Fruit fly (Drosophila melanogaster) whole organism, embryonic: ENCODE data around the gene Chpf.

Source experiments
- Ada2b ChIP-seq: fragments of 200-800 bp; sonication (Bioruptor generic); IDR thresholded peaks from 2 replicates; pipeline ENCODE4 v1.3.6; 2022; ENCODE audit warnings: missing biosample characterization, missing genetic modification characterization
- Adf1 ChIP-seq: fragments of 200-800 bp; sonication (Bioruptor generic); IDR thresholded peaks from 2 replicates; pipeline ENCODE4 v1.3.6; 2022; ENCODE audit warnings: missing biosample characterization, missing genetic modification characterization
- Atf-2 ChIP-seq: fragments of 200-800 bp; sonication (Bioruptor generic); optimal IDR thresholded peaks from 2 replicates; lab custom pipeline; 2016; ENCODE audit warnings: missing biosample characterization, missing genetic modification characterization
- Atf3 ChIP-seq: fragments of 200-800 bp; sonication (Bioruptor generic); optimal IDR thresholded peaks from 3 replicates; lab custom pipeline; 2016; ENCODE audit warnings: missing biosample characterization, missing genetic modification characterization
- Awh ChIP-seq: fragments of 200-800 bp; sonication (Bioruptor generic); IDR thresholded peaks from 2 replicates; pipeline ENCODE4, ENCODE4 v1.3.6; 2022; ENCODE audit warnings: missing biosample characterization, missing genetic modification characterization
- Blimp-1 ChIP-seq: fragments of 200-800 bp; sonication (Bioruptor generic); optimal IDR thresholded peaks from 3 replicates; lab custom pipeline; 2018; ENCODE audit warnings: missing biosample characterization, missing genetic modification characterization, mild to moderate bottlenecking, moderate library complexity, missing genetic modification reagents
- CG10267 ChIP-seq: fragments of 200-800 bp; sonication (Bioruptor generic); optimal IDR thresholded peaks from 2 replicates; lab custom pipeline; 2018; ENCODE audit warnings: missing biosample characterization, mild to moderate bottlenecking, missing genetic modification characterization, moderate library complexity
- CG11560 ChIP-seq: fragments of 200-800 bp; sonication (Bioruptor generic); IDR thresholded peaks from 3 replicates; pipeline ENCODE4 v1.3.6; 2022; ENCODE audit warnings: missing biosample characterization, missing genetic modification characterization
- CG14014 ChIP-seq: fragments of 200-800 bp; sonication (Bioruptor generic); IDR thresholded peaks from 2 replicates; pipeline ENCODE4 v1.3.6; 2022; ENCODE audit warnings: missing biosample characterization, missing genetic modification characterization
- CG14860 ChIP-seq: fragments of 200-800 bp; sonication (Bioruptor generic); IDR thresholded peaks from 3 replicates; pipeline ENCODE4 v1.3.6; 2022; ENCODE audit warnings: missing biosample characterization, missing genetic modification characterization; ENCODE audit not compliant: partially characterized antibody
- CG14965 ChIP-seq: fragments of 200-800 bp; sonication (Bioruptor generic); optimal IDR thresholded peaks from 2 replicates; lab custom pipeline; 2016; ENCODE audit warnings: missing biosample characterization, missing genetic modification characterization, borderline replicate concordance
- CG15479 ChIP-seq: fragments of 200-800 bp; sonication (Bioruptor generic); optimal IDR thresholded peaks from 3 replicates; lab custom pipeline; 2019; ENCODE audit warnings: missing biosample characterization, mild to moderate bottlenecking, missing genetic modification characterization, moderate library complexity
- CG15514 ChIP-seq: fragments of 200-800 bp; sonication (Bioruptor generic); optimal IDR thresholded peaks from 3 replicates; lab custom pipeline; 2017; ENCODE audit warnings: missing biosample characterization, missing genetic modification characterization, mild to moderate bottlenecking, moderate library complexity, missing genetic modification reagents
- CG3065 ChIP-seq: fragments of 200-800 bp; sonication (Bioruptor generic); optimal IDR thresholded peaks from 2 replicates; lab custom pipeline; 2016; ENCODE audit warnings: missing biosample characterization, missing genetic modification characterization
- CG5180 ChIP-seq: fragments of 200-800 bp; sonication (Bioruptor generic); optimal IDR thresholded peaks from 3 replicates; lab custom pipeline; 2017; ENCODE audit warnings: missing biosample characterization, missing genetic modification characterization, mild to moderate bottlenecking, moderate library complexity, missing genetic modification reagents
- CG6272 ChIP-seq: fragments of 200-800 bp; sonication (Bioruptor generic); IDR thresholded peaks from 2 replicates; pipeline ENCODE4 v1.3.6; 2022; ENCODE audit warnings: missing biosample characterization, missing genetic modification characterization
- CG6813 ChIP-seq: fragments of 200-800 bp; sonication (Bioruptor generic); optimal IDR thresholded peaks from 2 replicates; lab custom pipeline; 2017; ENCODE audit warnings: missing biosample characterization, missing genetic modification characterization, mild to moderate bottlenecking, moderate library complexity, missing genetic modification reagents
- CG7556 ChIP-seq: fragments of 200-800 bp; sonication (Bioruptor generic); optimal IDR thresholded peaks from 2 replicates; lab custom pipeline; 2017; ENCODE audit warnings: missing biosample characterization, mild to moderate bottlenecking, missing genetic modification characterization
- CG8089 ChIP-seq: fragments of 200-800 bp; sonication (Bioruptor generic); optimal IDR thresholded peaks from 3 replicates; lab custom pipeline; 2016; ENCODE audit warnings: missing biosample characterization, missing genetic modification characterization
- CG8290 ChIP-seq, 3 experiments: fragments of 200-800 bp; sonication (Bioruptor generic); optimal IDR thresholded peaks; 2 replicates each; lab custom pipeline; 2016 to 2019; ENCODE audit warnings: missing biosample characterization in 3 of 3, missing genetic modification characterization in 3 of 3, mild to moderate bottlenecking in 2 of 3, moderate library complexity in 1 of 3
- CG9727 ChIP-seq: fragments of 200-800 bp; sonication (Bioruptor generic); optimal IDR thresholded peaks from 3 replicates; lab custom pipeline; 2017; ENCODE audit warnings: missing biosample characterization, mild to moderate bottlenecking, missing genetic modification characterization
- CG9876 ChIP-seq: fragments of 200-800 bp; sonication (Bioruptor generic); optimal IDR thresholded peaks from 2 replicates; lab custom pipeline; 2016; ENCODE audit warnings: missing biosample characterization, missing genetic modification characterization
- Ets97D ChIP-seq: fragments of 200-800 bp; sonication (Bioruptor generic); optimal IDR thresholded peaks from 3 replicates; lab custom pipeline; 2016; ENCODE audit warnings: missing biosample characterization, missing genetic modification characterization
- H15 ChIP-seq: fragments of 200-800 bp; sonication (Bioruptor generic); IDR thresholded peaks from 3 replicates; pipeline ENCODE4 v1.3.6; 2022; ENCODE audit warnings: missing biosample characterization, missing genetic modification characterization
- HLH4C ChIP-seq: fragments of 200-800 bp; sonication (Bioruptor generic); IDR thresholded peaks from 3 replicates; pipeline ENCODE4 v1.3.6; 2022; ENCODE audit warnings: missing biosample characterization, missing genetic modification characterization; ENCODE audit not compliant: partially characterized antibody
- MBD-R2 ChIP-seq: fragments of 200-800 bp; sonication (Bioruptor generic); IDR thresholded peaks from 2 replicates; pipeline ENCODE4 v1.3.6; 2022; ENCODE audit warnings: missing biosample characterization, missing genetic modification characterization
- NfI ChIP-seq: fragments of 200-800 bp; sonication (Bioruptor generic); optimal IDR thresholded peaks from 3 replicates; lab custom pipeline; 2018; ENCODE audit warnings: missing biosample characterization, mild to moderate bottlenecking, missing genetic modification characterization, moderate library complexity
- Pdp1 ChIP-seq, 2 experiments: fragments of 200-800 bp; sonication (Bioruptor generic); optimal IDR thresholded peaks; 3 replicates each; lab custom pipeline; 2016; ENCODE audit warnings: missing biosample characterization in 2 of 2, missing genetic modification characterization in 2 of 2, mild to moderate bottlenecking in 1 of 2, moderate library complexity in 1 of 2
- Rfx ChIP-seq: fragments of 200-800 bp; sonication (Bioruptor generic); IDR thresholded peaks from 2 replicates; pipeline ENCODE4 v1.3.6; 2022; ENCODE audit warnings: missing biosample characterization, missing genetic modification characterization
- Sox100B ChIP-seq: fragments of 200-800 bp; sonication (Bioruptor generic); optimal IDR thresholded peaks from 3 replicates; lab custom pipeline; 2018; ENCODE audit warnings: missing biosample characterization, mild to moderate bottlenecking, missing genetic modification characterization
- Sry-β ChIP-seq: fragments of 200-800 bp; sonication (Bioruptor generic); optimal IDR thresholded peaks from 2 replicates; lab custom pipeline; 2018; ENCODE audit warnings: missing biosample characterization, mild to moderate bottlenecking, missing genetic modification characterization, moderate library complexity
- Taf1 ChIP-seq: fragments of 200-800 bp; sonication (Bioruptor generic); IDR thresholded peaks from 2 replicates; pipeline ENCODE4 v1.3.6; 2022; ENCODE audit warnings: missing biosample characterization, missing genetic modification characterization
- az2 ChIP-seq: fragments of 200-800 bp; sonication (Bioruptor generic); optimal IDR thresholded peaks from 3 replicates; lab custom pipeline; 2016; ENCODE audit warnings: missing biosample characterization, missing genetic modification characterization
- ci ChIP-seq: fragments of 200-800 bp; sonication (Bioruptor generic); IDR thresholded peaks from 3 replicates; pipeline ENCODE4 v1.3.6; 2022; ENCODE audit warnings: missing biosample characterization, missing genetic modification characterization
- dmrt11E ChIP-seq: fragments of 200-800 bp; sonication (Bioruptor generic); optimal IDR thresholded peaks from 3 replicates; lab custom pipeline; 2018; ENCODE audit warnings: missing biosample characterization, mild to moderate bottlenecking, missing genetic modification characterization, moderate library complexity
- dmrt99B ChIP-seq: fragments of 200-800 bp; sonication (Bioruptor generic); optimal IDR thresholded peaks from 2 replicates; lab custom pipeline; 2018; ENCODE audit warnings: missing biosample characterization, mild to moderate bottlenecking, missing genetic modification characterization, moderate library complexity
- gcm2 ChIP-seq: fragments of 200-800 bp; sonication (Bioruptor generic); optimal IDR thresholded peaks from 2 replicates; lab custom pipeline; 2016; ENCODE audit warnings: missing biosample characterization, missing genetic modification characterization
- jigr1 ChIP-seq: fragments of 200-800 bp; sonication (Bioruptor generic); IDR thresholded peaks from 3 replicates; pipeline ENCODE4 v1.3.6; 2022; ENCODE audit warnings: missing biosample characterization, missing genetic modification characterization
- lilli ChIP-seq: fragments of 200-800 bp; sonication (Bioruptor generic); optimal IDR thresholded peaks from 3 replicates; lab custom pipeline; 2016; ENCODE audit warnings: missing biosample characterization, missing genetic modification characterization
- odd ChIP-seq: fragments of 200-800 bp; sonication (Bioruptor generic); optimal IDR thresholded peaks from 2 replicates; lab custom pipeline; 2017; ENCODE audit warnings: missing biosample characterization, mild to moderate bottlenecking, missing genetic modification characterization
- pho ChIP-seq: fragments of 200-800 bp; sonication (Bioruptor generic); optimal IDR thresholded peaks from 2 replicates; lab custom pipeline; 2016; ENCODE audit warnings: missing biosample characterization, missing genetic modification characterization
- salm ChIP-seq: fragments of 200-800 bp; sonication (Bioruptor generic); optimal IDR thresholded peaks from 2 replicates; lab custom pipeline; 2018; ENCODE audit warnings: missing biosample characterization, mild to moderate bottlenecking, missing genetic modification characterization
- schlank ChIP-seq: fragments of 200-800 bp; sonication (Bioruptor generic); optimal IDR thresholded peaks from 2 replicates; lab custom pipeline; 2018; ENCODE audit warnings: missing biosample characterization, mild to moderate bottlenecking, missing genetic modification characterization
- seq ChIP-seq: fragments of 200-800 bp; sonication (Bioruptor generic); IDR thresholded peaks from 2 replicates; pipeline ENCODE4 v1.3.6; 2022; ENCODE audit warnings: missing biosample characterization, missing genetic modification characterization
- sim ChIP-seq: fragments of 200-800 bp; sonication (Bioruptor generic); IDR thresholded peaks from 2 replicates; pipeline ENCODE4 v1.3.6; 2022; ENCODE audit warnings: missing biosample characterization, missing genetic modification characterization
- tll ChIP-seq, 2 experiments: fragments of 200-800 bp in 1 of 2; fragments of >200 bp in 1 of 2; sonication (Bioruptor generic) in 1 of 2; optimal IDR thresholded peaks; 2 replicates each; lab custom pipeline; 2017 to 2019; ENCODE audit warnings: missing biosample characterization in 2 of 2, missing genetic modification characterization in 2 of 2, mild to moderate bottlenecking in 1 of 2, moderate library complexity in 1 of 2
- trh ChIP-seq: fragments of 200-800 bp; sonication (Bioruptor generic); optimal IDR thresholded peaks from 2 replicates; lab custom pipeline; 2016; ENCODE audit warnings: missing biosample characterization, missing genetic modification characterization
- wor ChIP-seq: fragments of 200-800 bp; sonication (Bioruptor generic); IDR thresholded peaks from 2 replicates; pipeline ENCODE4 v1.3.6; 2022; ENCODE audit warnings: missing biosample characterization, missing genetic modification characterization
- yki ChIP-seq: fragments of >200 bp; optimal IDR thresholded peaks from 3 replicates; lab custom pipeline; 2018
- zen ChIP-seq: fragments of 200-800 bp; sonication (Bioruptor generic); optimal IDR thresholded peaks from 3 replicates; lab custom pipeline; 2018; ENCODE audit warnings: missing biosample characterization, mild to moderate bottlenecking, missing genetic modification characterization, moderate library complexity

The Chpf gene

DNA sequence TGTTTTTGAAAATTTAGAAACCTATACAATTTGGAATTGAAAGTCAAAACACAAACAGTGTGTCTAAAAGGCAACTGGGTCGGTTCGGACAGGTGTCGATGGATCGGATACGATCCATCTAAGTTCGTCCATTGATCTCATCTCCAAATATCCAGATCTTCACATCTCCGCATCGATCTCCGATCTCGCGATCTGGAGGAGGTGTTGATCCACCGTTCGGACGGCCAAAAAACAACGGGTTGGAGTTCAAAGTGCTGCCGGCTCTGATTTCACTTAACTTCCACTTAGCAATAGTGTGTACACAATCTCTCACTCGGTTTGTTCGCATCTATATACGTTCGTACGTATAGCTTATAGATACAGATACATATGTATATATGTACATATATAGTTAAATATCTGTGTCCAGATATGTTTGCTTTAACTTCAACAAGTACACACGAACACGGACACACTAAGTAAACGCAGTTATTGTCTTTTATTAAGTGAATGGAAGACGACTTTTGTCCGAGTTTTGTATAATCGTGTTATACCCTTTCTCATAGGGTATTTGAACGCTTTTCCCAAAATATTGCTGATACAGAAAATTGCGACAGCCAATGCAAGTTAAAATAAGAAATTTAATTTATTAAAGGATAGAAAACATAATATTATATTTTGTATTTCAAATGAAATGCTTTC lies 4.0 kb downstream of the Chpf start, which contains the start of gene Fer3HCH (continued):
- peak; percentile 15 for TF ChIP-seq dmrt11E (tag; lab: Kevin White, UChicago)
- no peak for TF ChIP-seq jigr1
- no peak for TF ChIP-seq Atf-2
- TF ChIP-seq Atf3: no peak
- TF ChIP-seq Taf1 (GFP tag; lab: Robert Waterston, UW): no peak
- TF ChIP-seq lilli (GFP tag; lab: Kevin White, UChicago): no peak
- TF ChIP-seq Ets97D: no peak
- no peak for TF ChIP-seq seq (GFP tag; lab: Robert Waterston, UW)
- TF ChIP-seq CG9876: no peak
- TF ChIP-seq az2 (GFP tag; lab: Kevin White, UChicago): no peak
- no peak for TF ChIP-seq Ada2b (GFP tag; lab: Robert Waterston, UW)
- TF ChIP-seq schlank: no peak
- TF ChIP-seq wor: no peak
- TF ChIP-seq Adf1 (GFP tag; lab: Robert Waterston, UW): no peak
- TF ChIP-seq Blimp-1 (GFP tag; lab: Kevin White, UChicago): peak; percentile 9
- TF ChIP-seq sim (GFP tag; lab: Robert Waterston, UW): no peak
- TF ChIP-seq odd (GFP tag; lab: Kevin White, UChicago): no peak
- TF ChIP-seq zen (tag; lab: Kevin White, UChicago): no peak
- TF ChIP-seq CG5180: peak; percentile 27
- no peak for TF ChIP-seq CG14965
- no peak for TF ChIP-seq CG14860 (GFP tag; lab: Robert Waterston, UW)
- peak; percentile 27 for TF ChIP-seq Sox100B (GFP tag; lab: Kevin White, UChicago)
- no peak for TF ChIP-seq CG3065 (GFP tag; lab: Kevin White, UChicago)
- TF ChIP-seq gcm2 (GFP tag; lab: Kevin White, UChicago): no peak
- TF ChIP-seq tll (GFP tag; optimal IDR thresholded peaks at IDR 0.05; lab: Kevin White, UChicago): no peak
- TF ChIP-seq Awh: 0 out of 2 replicates have a peak, but pooled peaks have one; percentile 29
- peak; percentile 6 for TF ChIP-seq CG7556 (GFP tag; lab: Kevin White, UChicago)
- no peak for TF ChIP-seq CG6813
- TF ChIP-seq CG15514 (GFP tag; lab: Kevin White, UChicago): no peak
- no peak for TF ChIP-seq CG11560
- TF ChIP-seq pho (GFP tag; lab: Kevin White, UChicago): no peak
- no peak for TF ChIP-seq CG8290 (GFP tag; optimal IDR thresholded peaks at IDR 0.05; lab: Kevin White, UChicago)
- TF ChIP-seq CG8290 (tag; optimal IDR thresholded peaks at IDR 0.05; lab: Kevin White, UChicago): peak in 1 of 2 experiments; percentile 47
- peak; percentile 54 for TF ChIP-seq dmrt99B (tag; lab: Kevin White, UChicago)
- TF ChIP-seq H15 (GFP tag; lab: Robert Waterston, UW): no peak
- peak; percentile 46; the same call in 1 of the 3 replicates for TF ChIP-seq ci (GFP tag; lab: Robert Waterston, UW)
- no peak for TF ChIP-seq Pdp1 (GFP tag; optimal IDR thresholded peaks at IDR 0.05; lab: Kevin White, UChicago)
- no peak; the same call in 1 of the 2 replicates for TF ChIP-seq Rfx
- TF ChIP-seq CG6272: no peak
- TF ChIP-seq MBD-R2 (GFP tag; lab: Robert Waterston, UW): no peak
- TF ChIP-seq NfI (GFP tag; lab: Kevin White, UChicago): no peak
- TF ChIP-seq CG14014: peak; percentile 43; the same call in 1 of the 2 replicates
- no peak for TF ChIP-seq HLH4C (GFP tag; lab: Robert Waterston, UW)
- TF ChIP-seq Sry-β (GFP tag; lab: Kevin White, UChicago): no peak
- no peak for TF ChIP-seq CG9727 (GFP tag; lab: Kevin White, UChicago)
- TF ChIP-seq yki: no peak
- no peak for TF ChIP-seq salm
- no peak for TF ChIP-seq CG15479 (GFP tag; lab: Kevin White, UChicago)
- TF ChIP-seq trh: no peak
- TF ChIP-seq CG8089 (GFP tag; lab: Kevin White, UChicago): no peak
- TF ChIP-seq CG10267 (tag; lab: Kevin White, UChicago): no peak
